Fruit fly (Drosophila melanogaster): ENCODE results near the gene amd.
A peak's percentile ranks its signal among the peaks of the same experiment; 100 is the strongest.

The amd gene

dm6 chr2L:19098668-19099067, 11.3 kb upstream of the amd start:
- no peak for TF ChIP-seq danr (GFP tag; IDR thresholded peaks at IDR 0.05)
- TF ChIP-seq Atf3 (GFP tag; optimal IDR thresholded peaks at IDR 0.05): no peak
- TF ChIP-seq D (optimal IDR thresholded peaks at IDR 0.05): no peak
- no peak for TF ChIP-seq D (GFP tag; optimal IDR thresholded peaks at IDR 0.05)
- TF ChIP-seq CG16779 (GFP tag; IDR thresholded peaks at IDR 0.05): no peak
- TF ChIP-seq CG14860 (GFP tag; IDR thresholded peaks at IDR 0.05; ENCODE audit: partially characterized antibody): no peak
- no peak for TF ChIP-seq CG13894 (tag; optimal IDR thresholded peaks at IDR 0.05)
- no peak for TF ChIP-seq nerfin-1 (tag; optimal IDR thresholded peaks at IDR 0.05)
- TF ChIP-seq Antp (GFP tag; optimal IDR thresholded peaks at IDR 0.05): no peak
- TF ChIP-seq grn (GFP tag; optimal IDR thresholded peaks at IDR 0.05): peak; percentile 52
- peak; percentile 70 for TF ChIP-seq caup (GFP tag; optimal IDR thresholded peaks at IDR 0.05; ENCODE audit: severe bottlenecking)
- no peak for TF ChIP-seq Kr (GFP tag; optimal IDR thresholded peaks at IDR 0.05)
- no peak for TF ChIP-seq CG10431 (GFP tag; optimal IDR thresholded peaks at IDR 0.05)
- no peak for TF ChIP-seq Side (GFP tag; optimal IDR thresholded peaks at IDR 0.05)
- TF ChIP-seq btn (GFP tag; optimal IDR thresholded peaks at IDR 0.05): no peak
- no peak for TF ChIP-seq Hr39 (optimal IDR thresholded peaks at IDR 0.05)
- no peak for TF ChIP-seq kni (GFP tag; optimal IDR thresholded peaks at IDR 0.05)
- TF ChIP-seq CG15479 (GFP tag; optimal IDR thresholded peaks at IDR 0.05): peak; percentile 46
- no peak for TF ChIP-seq corto (GFP tag; optimal IDR thresholded peaks at IDR 0.05)
- no peak for TF ChIP-seq tin (GFP tag; optimal IDR thresholded peaks at IDR 0.05)
- TF ChIP-seq odd (GFP tag; optimal IDR thresholded peaks at IDR 0.05): peak; percentile 13
- no peak for TF ChIP-seq CG2678 (tag; optimal IDR thresholded peaks at IDR 0.05)
- TF ChIP-seq CG3726 (GFP tag; IDR thresholded peaks at IDR 0.05): no peak
- TF ChIP-seq exex (tag; optimal IDR thresholded peaks at IDR 0.05): peak; percentile 48
- TF ChIP-seq vvl (GFP tag; IDR thresholded peaks at IDR 0.05): no peak
- no peak for TF ChIP-seq CG11085 (GFP tag; IDR thresholded peaks at IDR 0.05)
- no peak for TF ChIP-seq Myb (GFP tag; optimal IDR thresholded peaks at IDR 0.05)
- TF ChIP-seq unc-4 (GFP tag; IDR thresholded peaks at IDR 0.05; ENCODE audit: partially characterized antibody): no peak
- no peak for TF ChIP-seq CG31441 (GFP tag; IDR thresholded peaks at IDR 0.05)
- no peak for TF ChIP-seq crol (GFP tag; IDR thresholded peaks at IDR 0.05)
- TF ChIP-seq CG12391 (tag; optimal IDR thresholded peaks at IDR 0.05): no peak
- no peak for TF ChIP-seq klu (GFP tag; IDR thresholded peaks at IDR 0.05)
- TF ChIP-seq cad (GFP tag; optimal IDR thresholded peaks at IDR 0.05): no peak
- no peak for TF ChIP-seq Jarid2 (GFP tag; optimal IDR thresholded peaks at IDR 0.05)
- no peak for TF ChIP-seq fd96Cb (tag; optimal IDR thresholded peaks at IDR 0.05)
- no peak for TF ChIP-seq ci (GFP tag; IDR thresholded peaks at IDR 0.05)
- TF ChIP-seq Fer3 (tag; optimal IDR thresholded peaks at IDR 0.05): no peak
- TF ChIP-seq vnd (GFP tag; IDR thresholded peaks at IDR 0.05; ENCODE audit: partially characterized antibody): no peak
- TF ChIP-seq cato (GFP tag; optimal IDR thresholded peaks at IDR 0.05; ENCODE audit: borderline replicate concordance): no peak
- no peak for TF ChIP-seq CG1602 (GFP tag; optimal IDR thresholded peaks at IDR 0.05)
- TF ChIP-seq mirr (GFP tag; optimal IDR thresholded peaks at IDR 0.05): peak; percentile 80
- no peak for TF ChIP-seq row (GFP tag; IDR thresholded peaks at IDR 0.05)
- no peak for TF ChIP-seq lola (GFP tag; optimal IDR thresholded peaks at IDR 0.05)
- TF ChIP-seq sob (GFP tag; IDR thresholded peaks at IDR 0.05): no peak
- TF ChIP-seq Med (GFP tag): peak; percentile 68
- no peak for TF ChIP-seq Mad (GFP tag; optimal IDR thresholded peaks at IDR 0.05)
- no peak for TF ChIP-seq inv (GFP tag; IDR thresholded peaks at IDR 0.05; ENCODE audit: partially characterized antibody)
- TF ChIP-seq Trl (optimal IDR thresholded peaks at IDR 0.05): no peak
- TF ChIP-seq Trl (GFP tag; optimal IDR thresholded peaks at IDR 0.05): no peak
- no peak for TF ChIP-seq dysf (GFP tag; IDR thresholded peaks at IDR 0.05)
- TF ChIP-seq Sry-δ (GFP tag; optimal IDR thresholded peaks at IDR 0.05): no peak
- no peak for TF ChIP-seq GATAe (GFP tag; conservative IDR thresholded peaks at IDR 0.05)
- TF ChIP-seq CG15514 (GFP tag; optimal IDR thresholded peaks at IDR 0.05): no peak
